Worm (Caenorhabditis elegans) whole organism, L3 larva: ENCODE results near the gene Y43C5B.3.

Experiments
- ZK546.5 ChIP-seq: sonication (generic microtip); optimal IDR thresholded peaks from 2 replicates; lab custom pipeline; 2017; ENCODE audit warnings: missing biosample characterization, missing genetic modification characterization
- ceh-9 ChIP-seq: sonication (generic microtip); optimal IDR thresholded peaks from 2 replicates; lab custom pipeline; 2018; ENCODE audit warnings: missing biosample characterization, missing genetic modification characterization
- eor-1 ChIP-seq, 2 experiments: fragments of 150-350 bp; optimal IDR thresholded peaks; 2 replicates each; lab custom pipeline; 2014 to 2018; ENCODE audit warnings: missing biosample characterization in 2 of 2, missing genetic modification characterization in 2 of 2
- jun-1 ChIP-seq: fragments of 150-350 bp; optimal IDR thresholded peaks from 2 replicates; lab custom pipeline; 2014; ENCODE audit warnings: missing biosample characterization, missing genetic modification reagents, missing genetic modification characterization
- nhr-11 ChIP-seq: fragments of 150-350 bp; optimal IDR thresholded peaks from 2 replicates; lab custom pipeline; 2014; ENCODE audit warnings: missing biosample characterization, missing genetic modification characterization
- nhr-43 ChIP-seq: sonication (generic microtip); optimal IDR thresholded peaks from 2 replicates; lab custom pipeline; 2016; ENCODE audit warnings: mild to moderate bottlenecking, missing genetic modification characterization, missing compliant biosample characterization; ENCODE audit not compliant: poor library complexity, severe bottlenecking
- nhr-76 ChIP-seq: fragments of 150-350 bp; sonication (generic microtip); optimal IDR thresholded peaks from 5 replicates; lab custom pipeline; 2014; ENCODE audit warnings: missing biosample characterization, missing genetic modification characterization
- nhr-77 ChIP-seq: fragments of 150-350 bp; optimal IDR thresholded peaks from 2 replicates; lab custom pipeline; 2014; ENCODE audit warnings: missing biosample characterization, missing genetic modification characterization
- snpc-4 ChIP-seq: fragments of 150-350 bp; optimal IDR thresholded peaks from 2 replicates; lab custom pipeline; 2014; ENCODE audit warnings: missing biosample characterization, missing genetic modification characterization
- unc-62 ChIP-seq: fragments of 150-350 bp; sonication (generic microtip); optimal IDR thresholded peaks from 4 replicates; lab custom pipeline; 2014; ENCODE audit warnings: missing biosample characterization, missing genetic modification reagents, missing genetic modification characterization

- no peak for TF ChIP-seq jun-1 (tag; lab: Kevin White, UChicago)
- TF ChIP-seq ZK546.5 (tag; lab: Kevin White, UChicago), result no peak
- TF ChIP-seq ceh-9 (tag; lab: Kevin White, UChicago), result no peak
- TF ChIP-seq nhr-11 (tag; lab: Kevin White, UChicago), result no peak
- TF ChIP-seq unc-62 (GFP tag; lab: Kevin White, UChicago), result no peak
- TF ChIP-seq nhr-76 (tag; lab: Kevin White, UChicago), result no peak
- TF ChIP-seq nhr-43, result no peak
- no peak for TF ChIP-seq nhr-77 (tag; lab: Kevin White, UChicago)
- no peak for TF ChIP-seq eor-1 (tag; optimal IDR thresholded peaks at IDR 0.05; lab: Kevin White, UChicago)
- no peak for TF ChIP-seq snpc-4 (tag; lab: Kevin White, UChicago)
These were observed 3.4 kb upstream of the Y43C5B.3 start for ce11 chrIV:10346948-10347347.
